Fruit fly (Drosophila melanogaster) whole organism, adult: ENCODE measurements around the gene CG34165.

Experiments used
- CG12768 ChIP-seq: fragments of 200-800 bp; sonication (Bioruptor generic); optimal IDR thresholded peaks from 2 replicates; lab custom pipeline; 2017; ENCODE audit warnings: missing biosample characterization, missing genetic modification characterization, mild to moderate bottlenecking, moderate library complexity, missing genetic modification reagents
- CG14711 ChIP-seq: fragments of 200-800 bp; sonication (Bioruptor generic); optimal IDR thresholded peaks from 2 replicates; lab custom pipeline; 2018; ENCODE audit warnings: missing biosample characterization, mild to moderate bottlenecking, missing genetic modification characterization, moderate library complexity
- CG1620 ChIP-seq: fragments of 200-800 bp; sonication (Bioruptor generic); optimal IDR thresholded peaks from 2 replicates; lab custom pipeline; 2016; ENCODE audit warnings: missing biosample characterization, missing genetic modification characterization
- bab1 ChIP-seq: fragments of 200-800 bp; sonication (Bioruptor generic); optimal IDR thresholded peaks from 3 replicates; lab custom pipeline; 2019; ENCODE audit warnings: missing biosample characterization, mild to moderate bottlenecking, missing genetic modification characterization, moderate library complexity
- cnc ChIP-seq, 2 experiments: fragments of >200 bp; optimal IDR thresholded peaks; 2 replicates each; lab custom pipeline; 2017
- kay ChIP-seq: fragments of 200-800 bp; sonication (Bioruptor generic); peaks from one replicate; lab custom pipeline; 2016; ENCODE audit warnings: missing biosample characterization, missing genetic modification characterization, borderline replicate concordance

DNA sequence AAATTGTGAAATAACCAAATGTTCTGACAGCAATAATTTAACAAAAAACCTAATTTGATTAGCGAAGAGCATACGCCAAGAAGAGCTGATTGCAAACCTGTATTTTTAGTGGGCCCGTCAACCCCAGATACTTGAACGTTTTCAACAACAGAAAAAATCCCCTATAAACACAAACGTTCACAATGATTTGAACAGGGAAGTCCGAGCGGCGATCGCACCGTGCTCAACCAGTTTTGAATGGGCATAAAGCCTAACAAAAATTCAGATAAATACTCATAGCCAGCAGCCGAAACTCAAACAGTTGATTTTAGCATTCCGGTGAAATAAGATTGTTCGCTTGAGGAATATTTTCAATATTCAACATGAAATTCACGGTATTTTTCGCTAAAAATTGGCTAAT, at the start of gene CG34165:
- TF ChIP-seq CG1620 (GFP tag; lab: Kevin White, UChicago): no peak
- no peak for TF ChIP-seq cnc (optimal IDR thresholded peaks at IDR 0.05; lab: Kevin White, UChicago)
- no peak for TF ChIP-seq CG14711
- no peak for TF ChIP-seq kay
- no peak for TF ChIP-seq bab1 (GFP tag; lab: Kevin White, UChicago)
- no peak for TF ChIP-seq CG12768 (GFP tag; lab: Kevin White, UChicago)
